Fruit fly (Drosophila melanogaster): ENCODE data around the gene aly.

Gene aly

dm6 chr3L:3042150-3043049, 16.1 kb upstream of the aly start, which contains the start of gene Prx4 (continued):
- peak; percentile 74 for TF ChIP-seq CG9932 (GFP tag; IDR thresholded peaks at IDR 0.05)
- TF ChIP-seq NfI (GFP tag; optimal IDR thresholded peaks at IDR 0.05) = peak; percentile 65
- TF ChIP-seq CG8765 (GFP tag; IDR thresholded peaks at IDR 0.05) = peak; percentile 43; the same call in 1 of the 2 replicates
- peak; percentile 19; the same call in 1 of the 2 replicates for TF ChIP-seq Poxn (GFP tag; IDR thresholded peaks at IDR 0.05)
- TF ChIP-seq CG18476 (GFP tag; optimal IDR thresholded peaks at IDR 0.05) = peak; percentile 65
- peak; percentile 86 for TF ChIP-seq lab (GFP tag; optimal IDR thresholded peaks at IDR 0.05)
- TF ChIP-seq CG6254 (GFP tag; optimal IDR thresholded peaks at IDR 0.05) = peak; percentile 41
- peak; percentile 59 for TF ChIP-seq CG13296 (GFP tag; optimal IDR thresholded peaks at IDR 0.05)
- no peak for TF ChIP-seq Dad (GFP tag; optimal IDR thresholded peaks at IDR 0.05)
- peak; percentile 99 for TF ChIP-seq CG9215 (GFP tag; IDR thresholded peaks at IDR 0.05)
- TF ChIP-seq phol (tag; optimal IDR thresholded peaks at IDR 0.05) = peak; percentile 66
- no peak for TF ChIP-seq gro (GFP tag; optimal IDR thresholded peaks at IDR 0.05)
- TF ChIP-seq en (GFP tag; optimal IDR thresholded peaks at IDR 0.05) = no peak
- peak; percentile 52 for TF ChIP-seq CG10147 (GFP tag; optimal IDR thresholded peaks at IDR 0.05)
- TF ChIP-seq Dbx (GFP tag; IDR thresholded peaks at IDR 0.05) = peak; percentile 70; the same call in 2 of the 3 replicates
- no peak for TF ChIP-seq dan (GFP tag; IDR thresholded peaks at IDR 0.05)
- TF ChIP-seq gt (GFP tag; IDR thresholded peaks at IDR 0.05) = no peak
- no peak for TF ChIP-seq Neu2 (GFP tag; optimal IDR thresholded peaks at IDR 0.05; ENCODE audit: borderline replicate concordance)
- TF ChIP-seq so (GFP tag; IDR thresholded peaks at IDR 0.05) = peak; percentile 76
- peak; percentile 81 for TF ChIP-seq Med (GFP tag)
- no peak; the same call in 1 of the 2 replicates for TF ChIP-seq CG13287 (GFP tag; IDR thresholded peaks at IDR 0.05; ENCODE audit: partially characterized antibody)
- no peak for TF ChIP-seq dm (GFP tag; optimal IDR thresholded peaks at IDR 0.05)
- TF ChIP-seq CG15011 (GFP tag; optimal IDR thresholded peaks at IDR 0.05) = peak; percentile 48
- TF ChIP-seq CG12744 (GFP tag; optimal IDR thresholded peaks at IDR 0.05) = no peak
- no peak for TF ChIP-seq inv (GFP tag; IDR thresholded peaks at IDR 0.05; ENCODE audit: partially characterized antibody)
- peak; percentile 88 for TF ChIP-seq sens (GFP tag)
- no peak for TF ChIP-seq CG6654 (GFP tag; optimal IDR thresholded peaks at IDR 0.05)
- no peak for TF ChIP-seq ERR (GFP tag; optimal IDR thresholded peaks at IDR 0.05)
- TF ChIP-seq bowl (GFP tag; IDR thresholded peaks at IDR 0.05) = peak; percentile 37; the same call in 1 of the 2 replicates
- peak; percentile 89 for TF ChIP-seq ci (GFP tag; IDR thresholded peaks at IDR 0.05)
- peak; percentile 84 for TF ChIP-seq Hmr (GFP tag; optimal IDR thresholded peaks at IDR 0.05)
- peak; percentile 50 for TF ChIP-seq sd (tag; optimal IDR thresholded peaks at IDR 0.05)
- peak; percentile 30 for TF ChIP-seq CG3995 (GFP tag; optimal IDR thresholded peaks at IDR 0.05)
- peak; percentile 82 for TF ChIP-seq CG2678 (tag; optimal IDR thresholded peaks at IDR 0.05)
- TF ChIP-seq nerfin-2 (GFP tag; IDR thresholded peaks at IDR 0.05; ENCODE audit: partially characterized antibody) = no peak
- no peak for TF ChIP-seq CG4854 (GFP tag; optimal IDR thresholded peaks at IDR 0.05)
- peak; percentile 30 for TF ChIP-seq Bdp1 (GFP tag; optimal IDR thresholded peaks at IDR 0.05)
- TF ChIP-seq Deaf1 (tag; optimal IDR thresholded peaks at IDR 0.05) = peak; percentile 52
- TF ChIP-seq sug (tag; optimal IDR thresholded peaks at IDR 0.05) = peak; percentile 3
- TF ChIP-seq CG1602 (GFP tag; optimal IDR thresholded peaks at IDR 0.05) = peak; percentile 43
- TF ChIP-seq Sry-β (GFP tag; optimal IDR thresholded peaks at IDR 0.05) = no peak
- TF ChIP-seq D (optimal IDR thresholded peaks at IDR 0.05) = no peak
- TF ChIP-seq D (GFP tag; optimal IDR thresholded peaks at IDR 0.05) = peak; percentile 37
- TF ChIP-seq lmd (GFP tag; IDR thresholded peaks at IDR 0.05) = peak; percentile 72; the same call in 1 of the 2 replicates
- TF ChIP-seq CG3281 (GFP tag; optimal IDR thresholded peaks at IDR 0.05) = peak; percentile 54
- TF ChIP-seq sr (GFP tag; IDR thresholded peaks at IDR 0.05) = peak; percentile 61; the same call in 1 of the 3 replicates
- TF ChIP-seq CG3838 (GFP tag; optimal IDR thresholded peaks at IDR 0.05) = no peak
- TF ChIP-seq eyg (GFP tag; optimal IDR thresholded peaks at IDR 0.05) = no peak
- TF ChIP-seq CG18764 (GFP tag; optimal IDR thresholded peaks at IDR 0.05) = no peak

All from whole organism, embryonic.